Worm (Caenorhabditis elegans) whole organism, L4 larva: ENCODE results near the gene sip-1.

Source experiments
- F10B5.3 ChIP-seq: sonication (generic microtip); optimal IDR thresholded peaks from 2 replicates; lab custom pipeline; 2016; ENCODE audit warnings: mild to moderate bottlenecking, missing genetic modification characterization, missing compliant biosample characterization
- F44E2.7 ChIP-seq: fragments of 200-800 bp; sonication (Bioruptor generic); IDR thresholded peaks from 2 replicates; pipeline ENCODE4 v2.1.2; 2022; ENCODE audit warnings: missing genetic modification characterization, missing compliant biosample characterization
- T26A8.4 ChIP-seq: fragments of 200-800 bp; sonication (Bioruptor generic); IDR thresholded peaks from 2 replicates; pipeline ENCODE4 v1.3.6; 2022; ENCODE audit warnings: missing genetic modification characterization, missing compliant biosample characterization
- Y105C5A.15 ChIP-seq: fragments of 200-800 bp; sonication (Bioruptor generic); IDR thresholded peaks from 2 replicates; pipeline ENCODE4 v1.3.6; 2022; ENCODE audit warnings: missing genetic modification characterization, missing compliant biosample characterization
- Y5F2A.4 ChIP-seq: fragments of 200-800 bp; sonication (Bioruptor generic); optimal IDR thresholded peaks from 2 replicates; lab custom pipeline; 2018; ENCODE audit warnings: mild to moderate bottlenecking, missing genetic modification characterization, missing compliant biosample characterization
- ZK546.5 ChIP-seq, 2 experiments: sonication (generic microtip); optimal IDR thresholded peaks; 2 replicates each; lab custom pipeline; 2017; ENCODE audit warnings: missing biosample characterization in 2 of 2, missing genetic modification characterization in 2 of 2
- aha-1 ChIP-seq: fragments of 150-350 bp; peaks from one replicate; lab custom pipeline; 2014; ENCODE audit warnings: missing biosample characterization, missing genetic modification characterization
- attf-4 ChIP-seq: sonication (generic microtip); optimal IDR thresholded peaks from 3 replicates; lab custom pipeline; 2017; ENCODE audit warnings: missing biosample characterization, missing genetic modification characterization
- ceh-62 ChIP-seq: sonication (generic microtip); optimal IDR thresholded peaks from 2 replicates; lab custom pipeline; 2017; ENCODE audit warnings: missing biosample characterization, missing genetic modification characterization
- ceh-82 ChIP-seq: sonication (generic microtip); optimal IDR thresholded peaks from 2 replicates; lab custom pipeline; 2017; ENCODE audit warnings: missing biosample characterization, missing genetic modification characterization
- ces-1 ChIP-seq: fragments of 150-350 bp; sonication (generic microtip); optimal IDR thresholded peaks from 4 replicates; lab custom pipeline; 2014; ENCODE audit warnings: missing biosample characterization, missing genetic modification reagents, missing genetic modification characterization
- cey-2 ChIP-seq: sonication (generic microtip); optimal IDR thresholded peaks from 3 replicates; lab custom pipeline; 2017; ENCODE audit warnings: missing genetic modification characterization, mild to moderate bottlenecking, missing compliant biosample characterization, antibody characterized with exemption, borderline replicate concordance; ENCODE audit not compliant: insufficient read depth
- daf-16 ChIP-seq, 3 experiments: sonication (generic microtip); optimal IDR thresholded peaks; 2 replicates each; lab custom pipeline; 2016 to 2017; ENCODE audit warnings: missing genetic modification characterization in 3 of 3, missing genetic modification reagents in 3 of 3, mild to moderate bottlenecking in 2 of 3, missing compliant biosample characterization in 2 of 3, missing biosample characterization in 1 of 3, moderate library complexity in 1 of 3
- dmd-6 ChIP-seq: fragments of 200-800 bp; sonication (Bioruptor generic); IDR thresholded peaks from 2 replicates; pipeline ENCODE4 v1.3.6; 2022; ENCODE audit warnings: missing genetic modification reagents, missing genetic modification characterization, missing compliant biosample characterization
- dmd-8 ChIP-seq: fragments of 200-800 bp; sonication (Bioruptor generic); IDR thresholded peaks from 2 replicates; pipeline ENCODE4 v1.3.6; 2022; ENCODE audit warnings: missing genetic modification characterization, missing compliant biosample characterization
- egl-43 ChIP-seq: fragments of 200-800 bp; sonication (Bioruptor generic); IDR thresholded peaks from 2 replicates; pipeline ENCODE4 v1.3.6; 2022; ENCODE audit warnings: missing genetic modification reagents, missing genetic modification characterization, missing compliant biosample characterization
- fkh-10 ChIP-seq: fragments of 150-350 bp; optimal IDR thresholded peaks from 2 replicates; lab custom pipeline; 2014; ENCODE audit warnings: missing biosample characterization, missing genetic modification reagents, missing genetic modification characterization
- fos-1 ChIP-seq: fragments of 150-350 bp; optimal IDR thresholded peaks from 2 replicates; lab custom pipeline; 2014; ENCODE audit warnings: missing biosample characterization, missing genetic modification characterization
- gei-8 ChIP-seq: fragments of 200-800 bp; sonication (Bioruptor generic); optimal IDR thresholded peaks from 2 replicates; lab custom pipeline; 2018; ENCODE audit warnings: mild to moderate bottlenecking, missing genetic modification characterization, missing compliant biosample characterization
- hif-1 ChIP-seq, 2 experiments: sonication (generic microtip); optimal IDR thresholded peaks; 2 replicates each; lab custom pipeline; 2016 to 2017; ENCODE audit warnings: missing compliant biosample characterization in 2 of 2, missing genetic modification characterization in 2 of 2, missing genetic modification reagents in 2 of 2, missing genotype in 2 of 2, mild to moderate bottlenecking in 1 of 2
- hlh-11 ChIP-seq: fragments of 200-800 bp; sonication (Bioruptor generic); optimal IDR thresholded peaks from 2 replicates; lab custom pipeline; 2018; ENCODE audit warnings: mild to moderate bottlenecking, missing genetic modification characterization, missing compliant biosample characterization
- hlh-30 ChIP-seq: sonication (generic microtip); optimal IDR thresholded peaks from 2 replicates; lab custom pipeline; 2017; ENCODE audit warnings: antibody characterized with exemption, mild to moderate bottlenecking, missing genetic modification characterization, missing compliant biosample characterization; ENCODE audit not compliant: insufficient read depth
- jun-1 ChIP-seq: fragments of 150-350 bp; optimal IDR thresholded peaks from 2 replicates; lab custom pipeline; 2014; ENCODE audit warnings: missing biosample characterization, missing genetic modification reagents, missing genetic modification characterization
- lin-13 ChIP-seq: fragments of 150-350 bp; optimal IDR thresholded peaks from 2 replicates; lab custom pipeline; 2014; ENCODE audit warnings: missing biosample characterization, missing genetic modification reagents, missing genetic modification characterization
- lin-15B ChIP-seq: fragments of 150-350 bp; sonication (generic microtip); optimal IDR thresholded peaks from 3 replicates; lab custom pipeline; 2014; ENCODE audit warnings: missing biosample characterization, missing genetic modification characterization
- lin-29 ChIP-seq: fragments of 200-800 bp; sonication (Bioruptor generic); IDR thresholded peaks from 2 replicates; pipeline ENCODE4 v1.3.6; 2022; ENCODE audit warnings: missing genetic modification reagents, missing genetic modification characterization, missing compliant biosample characterization
- lin-39 ChIP-seq: fragments of 150-350 bp; optimal IDR thresholded peaks from 2 replicates; lab custom pipeline; 2014; ENCODE audit warnings: missing biosample characterization, missing genetic modification reagents, missing genetic modification characterization
- lsy-2 ChIP-seq, 2 experiments: fragments of 150-350 bp in 1 of 2; sonication (generic microtip) in 1 of 2; optimal IDR thresholded peaks; 2 replicates each; lab custom pipeline; 2014 to 2017; ENCODE audit warnings: missing biosample characterization in 2 of 2, missing genetic modification characterization in 2 of 2
- madf-9 ChIP-seq: fragments of 200-800 bp; sonication (Bioruptor generic); conservative IDR thresholded peaks from 2 replicates; pipeline ENCODE4 v1.3.6; 2022; ENCODE audit warnings: missing genetic modification reagents, missing genetic modification characterization, missing compliant biosample characterization
- mdl-1 ChIP-seq, 2 experiments: fragments of 150-350 bp in 1 of 2; sonication (generic microtip) in 1 of 2; optimal IDR thresholded peaks; 2 replicates each; lab custom pipeline; 2014 to 2017; ENCODE audit warnings: missing biosample characterization in 2 of 2, missing genetic modification characterization in 2 of 2
- mdt-29 ChIP-seq: fragments of 200-800 bp; sonication (Bioruptor generic); IDR thresholded peaks from 2 replicates; pipeline ENCODE4 v1.3.6; 2022; ENCODE audit warnings: missing genetic modification reagents, missing genetic modification characterization, missing compliant biosample characterization
- mep-1 ChIP-seq: fragments of 150-350 bp; sonication (generic microtip); optimal IDR thresholded peaks from 3 replicates; lab custom pipeline; 2014; ENCODE audit warnings: missing biosample characterization, missing genetic modification characterization
- nhr-10 ChIP-seq: fragments of 150-350 bp; optimal IDR thresholded peaks from 2 replicates; lab custom pipeline; 2014; ENCODE audit warnings: missing biosample characterization, missing genetic modification characterization
- nhr-102 ChIP-seq: sonication (generic microtip); optimal IDR thresholded peaks from 2 replicates; lab custom pipeline; 2016; ENCODE audit warnings: mild to moderate bottlenecking, missing genetic modification characterization, moderate library complexity, missing compliant biosample characterization
- nhr-11 ChIP-seq: fragments of 150-350 bp; optimal IDR thresholded peaks from 2 replicates; lab custom pipeline; 2014; ENCODE audit warnings: missing biosample characterization, missing genetic modification characterization
- nhr-111 ChIP-seq: fragments of 200-800 bp; sonication (Bioruptor generic); optimal IDR thresholded peaks from 2 replicates; lab custom pipeline; 2018; ENCODE audit warnings: mild to moderate bottlenecking, missing genetic modification characterization, missing compliant biosample characterization
- nhr-28 ChIP-seq: fragments of 150-350 bp; optimal IDR thresholded peaks from 2 replicates; lab custom pipeline; 2014; ENCODE audit warnings: missing biosample characterization, missing genetic modification characterization
- nhr-41 ChIP-seq: fragments of 200-800 bp; sonication (Bioruptor generic); IDR thresholded peaks from 2 replicates; pipeline ENCODE4 v1.3.6; 2022; ENCODE audit warnings: missing genetic modification reagents, missing genetic modification characterization, missing compliant biosample characterization
- nhr-48 ChIP-seq: sonication (generic microtip); optimal IDR thresholded peaks from 2 replicates; lab custom pipeline; 2016; ENCODE audit warnings: mild to moderate bottlenecking, missing genetic modification characterization, missing compliant biosample characterization
- nhr-77 ChIP-seq: fragments of 150-350 bp; optimal IDR thresholded peaks from 2 replicates; lab custom pipeline; 2014; ENCODE audit warnings: missing biosample characterization, missing genetic modification characterization
- pqm-1 ChIP-seq: sonication (generic microtip); optimal IDR thresholded peaks from 2 replicates; lab custom pipeline; 2017; ENCODE audit warnings: missing biosample characterization, missing genetic modification characterization
- rbr-2 ChIP-seq: sonication (generic microtip); optimal IDR thresholded peaks from 2 replicates; lab custom pipeline; 2016; ENCODE audit warnings: missing genotype, missing genetic modification characterization, missing compliant biosample characterization
- skn-1 ChIP-seq: fragments of 150-350 bp; optimal IDR thresholded peaks from 2 replicates; lab custom pipeline; 2014; ENCODE audit warnings: missing biosample characterization, missing genetic modification characterization
- snpc-4 ChIP-seq: fragments of 150-350 bp; optimal IDR thresholded peaks from 2 replicates; lab custom pipeline; 2014; ENCODE audit warnings: missing biosample characterization, missing genetic modification characterization
- spr-1 ChIP-seq: sonication (generic microtip); optimal IDR thresholded peaks from 2 replicates; lab custom pipeline; 2016; ENCODE audit warnings: mild to moderate bottlenecking, missing genetic modification characterization, missing compliant biosample characterization
- spr-3 ChIP-seq: fragments of 200-800 bp; sonication (Bioruptor generic); optimal IDR thresholded peaks from 2 replicates; lab custom pipeline; 2018; ENCODE audit warnings: mild to moderate bottlenecking, missing genetic modification characterization, missing compliant biosample characterization
- unc-130 ChIP-seq: sonication (generic microtip); optimal IDR thresholded peaks from 2 replicates; lab custom pipeline; 2016; ENCODE audit warnings: missing genetic modification reagents, missing genetic modification characterization, missing compliant biosample characterization
- zip-11 ChIP-seq: fragments of 200-800 bp; sonication (Bioruptor generic); IDR thresholded peaks from 2 replicates; pipeline ENCODE4 v1.3.6; 2022; ENCODE audit warnings: missing genetic modification characterization, missing compliant biosample characterization
- zip-2 ChIP-seq: fragments of 150-350 bp; optimal IDR thresholded peaks from 2 replicates; lab custom pipeline; 2014; ENCODE audit warnings: missing biosample characterization, missing genetic modification characterization
- ztf-11 ChIP-seq: fragments of 150-350 bp; optimal IDR thresholded peaks from 2 replicates; lab custom pipeline; 2014; ENCODE audit warnings: missing biosample characterization, missing genetic modification characterization
- ztf-7 ChIP-seq: fragments of 150-350 bp; optimal IDR thresholded peaks from 2 replicates; lab custom pipeline; 2014; ENCODE audit warnings: missing biosample characterization, missing genetic modification characterization

The sip-1 gene

DNA sequence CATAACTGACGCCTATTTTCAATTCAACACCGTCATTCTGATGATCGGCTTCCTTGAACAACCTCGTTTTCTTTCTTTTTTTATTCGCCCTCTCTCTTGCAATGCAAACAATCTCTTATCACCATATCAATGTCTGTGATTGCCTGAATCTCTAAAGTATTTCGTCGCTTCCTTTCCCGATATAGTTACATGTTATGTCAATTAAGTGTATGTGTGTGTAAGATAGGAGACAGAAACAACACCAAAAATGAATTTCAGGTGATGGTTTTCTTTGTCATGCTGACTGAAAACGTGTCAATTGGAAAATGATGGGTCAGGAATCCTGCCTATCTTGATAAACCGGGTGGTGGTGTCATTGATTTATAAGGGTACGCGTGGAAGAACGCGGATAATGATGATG lies 26.7 kb upstream of the sip-1 start (continued):
- TF ChIP-seq hif-1 (tag; optimal IDR thresholded peaks at IDR 0.05; lab: Kevin White, UChicago) = peak in 1 of 2 experiments; percentile 84
- TF ChIP-seq lin-13 (GFP tag; lab: Kevin White, UChicago) = peak; percentile 71
- TF ChIP-seq ztf-7 (tag; lab: Kevin White, UChicago) = peak; percentile 6
- peak in 1 of 2 experiments; percentile 35 for TF ChIP-seq daf-16 (GFP tag; optimal IDR thresholded peaks at IDR 0.05; lab: Kevin White, UChicago)
- peak; percentile 87 for TF ChIP-seq daf-16 (tag; optimal IDR thresholded peaks at IDR 0.05; lab: Kevin White, UChicago)
- no peak for TF ChIP-seq spr-1 (tag; lab: Kevin White, UChicago)
- no peak for TF ChIP-seq nhr-111
- TF ChIP-seq aha-1 = no peak
- TF ChIP-seq skn-1 (tag; lab: Kevin White, UChicago) = no peak
- TF ChIP-seq lsy-2 (tag; optimal IDR thresholded peaks at IDR 0.05; lab: Kevin White, UChicago) = peak in 1 of 2 experiments; percentile 38
- no peak for TF ChIP-seq ceh-62 (tag; lab: Kevin White, UChicago)
- no peak for TF ChIP-seq spr-3
- TF ChIP-seq Y5F2A.4 (GFP tag; lab: Kevin White, UChicago) = no peak
- no peak for TF ChIP-seq lin-39 (tag; lab: Kevin White, UChicago)
- TF ChIP-seq F10B5.3 = no peak
- TF ChIP-seq mdl-1 (tag; optimal IDR thresholded peaks at IDR 0.05; lab: Kevin White, UChicago) = peak; percentile 10 to 85
- peak; percentile 55 for TF ChIP-seq mep-1 (tag; lab: Kevin White, UChicago)
- peak; percentile 80 for TF ChIP-seq nhr-77 (tag; lab: Kevin White, UChicago)
- no peak for TF ChIP-seq ces-1 (GFP tag; lab: Kevin White, UChicago)
- peak; percentile 94 for TF ChIP-seq dmd-6 (GFP tag; lab: Robert Waterston, UW)
- peak; percentile 85 for TF ChIP-seq hlh-30 (tag; lab: Kevin White, UChicago)
- no peak for TF ChIP-seq ztf-11
- TF ChIP-seq pqm-1 = peak; percentile 97
- peak; percentile 69 for TF ChIP-seq nhr-48 (tag; lab: Kevin White, UChicago)
- TF ChIP-seq zip-2 = no peak
- TF ChIP-seq gei-8 = no peak
- TF ChIP-seq jun-1 (tag; lab: Kevin White, UChicago) = peak; percentile 55
- no peak for TF ChIP-seq nhr-11 (tag; lab: Kevin White, UChicago)
- no peak for TF ChIP-seq ZK546.5 (tag; optimal IDR thresholded peaks at IDR 0.05; lab: Kevin White, UChicago)
- no peak for TF ChIP-seq fkh-10 (GFP tag; lab: Kevin White, UChicago)
- peak; percentile 7 for TF ChIP-seq rbr-2 (tag; lab: Kevin White, UChicago)
- TF ChIP-seq fos-1 (tag; lab: Kevin White, UChicago) = no peak
- 0 out of 2 replicates have a peak, but pooled peaks have one; percentile 40 for TF ChIP-seq mdt-29
- TF ChIP-seq nhr-102 = peak; percentile 44
- TF ChIP-seq lin-29 (GFP tag; lab: Robert Waterston, UW) = no peak
- no peak for TF ChIP-seq F44E2.7
- no peak for TF ChIP-seq dmd-8 (GFP tag; lab: Robert Waterston, UW)
- no peak for TF ChIP-seq egl-43 (GFP tag; lab: Robert Waterston, UW)
- peak; percentile 11; the same call in 1 of the 2 replicates for TF ChIP-seq nhr-41 (GFP tag; lab: Robert Waterston, UW)
- TF ChIP-seq madf-9 (GFP tag; lab: Robert Waterston, UW) = no peak
- no peak for TF ChIP-seq lin-15B
- TF ChIP-seq snpc-4 (tag; lab: Kevin White, UChicago) = no peak
- no peak for TF ChIP-seq attf-4
- TF ChIP-seq Y105C5A.15 (GFP tag; lab: Robert Waterston, UW) = no peak
- TF ChIP-seq hlh-11 (tag; lab: Kevin White, UChicago) = peak; percentile 94
- TF ChIP-seq nhr-10 (tag; lab: Kevin White, UChicago) = no peak
- no peak for TF ChIP-seq unc-130 (GFP tag; lab: Kevin White, UChicago)
- no peak for TF ChIP-seq zip-11 (GFP tag; lab: Robert Waterston, UW)
- TF ChIP-seq ceh-82 (tag; lab: Kevin White, UChicago) = no peak
- TF ChIP-seq nhr-28 = peak; percentile 94
- no peak for TF ChIP-seq cey-2
- TF ChIP-seq T26A8.4 (GFP tag; lab: Robert Waterston, UW) = 0 out of 2 replicates have a peak, but pooled peaks have one; percentile 33
